Worm (Caenorhabditis elegans): ENCODE results near the gene nhr-7.

- TF ChIP-seq him-1 (tag; optimal IDR thresholded peaks at IDR 0.05), result no peak
- TF ChIP-seq W03F9.2 (tag; optimal IDR thresholded peaks at IDR 0.05), result no peak
- no peak for TF ChIP-seq dao-5 (tag; optimal IDR thresholded peaks at IDR 0.05)
These were observed 42.1 kb downstream of the nhr-7 start for ce11 chrIV:11229013-11229412.
